Fruit fly (Drosophila melanogaster) whole organism, embryonic: ENCODE results near the gene CG8641.

Experiments
- Ada2b ChIP-seq: fragments of 200-800 bp; sonication (Bioruptor generic); IDR thresholded peaks from 2 replicates; pipeline ENCODE4 v1.3.6; 2022; ENCODE audit warnings: missing biosample characterization, missing genetic modification characterization
- Antp ChIP-seq: fragments of 200-800 bp; sonication (Bioruptor generic); optimal IDR thresholded peaks from 3 replicates; lab custom pipeline; 2016; ENCODE audit warnings: missing biosample characterization, missing genetic modification characterization
- Atf6 ChIP-seq: fragments of 200-800 bp; sonication (Bioruptor generic); IDR thresholded peaks from 2 replicates; pipeline ENCODE4 v1.3.6; 2022; ENCODE audit warnings: missing biosample characterization, missing genetic modification characterization
- Bdp1 ChIP-seq: fragments of 200-800 bp; sonication (Bioruptor generic); optimal IDR thresholded peaks from 3 replicates; lab custom pipeline; 2016; ENCODE audit warnings: missing biosample characterization, missing genetic modification characterization
- CG10431 ChIP-seq: fragments of 200-800 bp; sonication (Bioruptor generic); optimal IDR thresholded peaks from 3 replicates; lab custom pipeline; 2018; ENCODE audit warnings: missing biosample characterization, mild to moderate bottlenecking, missing genetic modification characterization
- CG10654 ChIP-seq: fragments of 200-800 bp; sonication (Bioruptor generic); optimal IDR thresholded peaks from 2 replicates; lab custom pipeline; 2016; ENCODE audit warnings: missing biosample characterization, missing genetic modification characterization
- CG11456 ChIP-seq: fragments of 200-800 bp; sonication (Bioruptor generic); IDR thresholded peaks from 3 replicates; pipeline ENCODE4 v1.3.6; 2022; ENCODE audit warnings: missing biosample characterization, missing genetic modification characterization
- CG14014 ChIP-seq: fragments of 200-800 bp; sonication (Bioruptor generic); IDR thresholded peaks from 2 replicates; pipeline ENCODE4 v1.3.6; 2022; ENCODE audit warnings: missing biosample characterization, missing genetic modification characterization
- CG17361 ChIP-seq: fragments of 200-800 bp; sonication (Bioruptor generic); IDR thresholded peaks from 3 replicates; pipeline ENCODE4 v1.3.6; 2022; ENCODE audit warnings: missing biosample characterization, missing genetic modification characterization
- CG17385 ChIP-seq: fragments of 200-800 bp; sonication (Bioruptor generic); optimal IDR thresholded peaks from 3 replicates; lab custom pipeline; 2018; ENCODE audit warnings: missing biosample characterization, mild to moderate bottlenecking, missing genetic modification characterization
- CG18619 ChIP-seq: fragments of 200-800 bp; sonication (Bioruptor generic); optimal IDR thresholded peaks from 3 replicates; lab custom pipeline; 2017; ENCODE audit warnings: missing biosample characterization, mild to moderate bottlenecking, missing genetic modification characterization
- CG2678 ChIP-seq: fragments of 200-800 bp; sonication (Bioruptor generic); optimal IDR thresholded peaks from 3 replicates; lab custom pipeline; 2019; ENCODE audit warnings: missing biosample characterization, mild to moderate bottlenecking, missing genetic modification characterization, moderate library complexity
- CG3065 ChIP-seq: fragments of 200-800 bp; sonication (Bioruptor generic); optimal IDR thresholded peaks from 2 replicates; lab custom pipeline; 2016; ENCODE audit warnings: missing biosample characterization, missing genetic modification characterization
- CG33213 ChIP-seq: fragments of 200-800 bp; sonication (Bioruptor generic); optimal IDR thresholded peaks from 3 replicates; lab custom pipeline; 2016; ENCODE audit warnings: missing biosample characterization, missing genetic modification characterization
- CG4820 ChIP-seq: fragments of 200-800 bp; sonication (Bioruptor generic); optimal IDR thresholded peaks from 3 replicates; lab custom pipeline; 2016; ENCODE audit warnings: missing biosample characterization, missing genetic modification characterization
- CG6254 ChIP-seq: fragments of 200-800 bp; sonication (Bioruptor generic); optimal IDR thresholded peaks from 3 replicates; lab custom pipeline; 2017; ENCODE audit warnings: mild to moderate bottlenecking, missing biosample characterization, missing genetic modification reagents, missing genetic modification characterization
- CG7556 ChIP-seq: fragments of 200-800 bp; sonication (Bioruptor generic); optimal IDR thresholded peaks from 2 replicates; lab custom pipeline; 2017; ENCODE audit warnings: missing biosample characterization, mild to moderate bottlenecking, missing genetic modification characterization
- CG7786 ChIP-seq: fragments of 200-800 bp; sonication (Bioruptor generic); optimal IDR thresholded peaks from 2 replicates; lab custom pipeline; 2016; ENCODE audit warnings: missing biosample characterization, missing genetic modification characterization
- CG7963 ChIP-seq: fragments of 200-800 bp; sonication (Bioruptor generic); IDR thresholded peaks from 3 replicates; pipeline ENCODE4 v1.3.6; 2022; ENCODE audit warnings: missing biosample characterization, missing genetic modification characterization; ENCODE audit not compliant: partially characterized antibody
- CG9797 ChIP-seq: fragments of 200-800 bp; sonication (Bioruptor generic); optimal IDR thresholded peaks from 3 replicates; lab custom pipeline; 2018; ENCODE audit warnings: missing biosample characterization, mild to moderate bottlenecking, missing genetic modification characterization
- D ChIP-seq, 2 experiments: fragments of 200-800 bp in 1 of 2; fragments of >200 bp in 1 of 2; sonication (Bioruptor generic) in 1 of 2; optimal IDR thresholded peaks; 2 replicates in 1 of 2; 3 replicates in 1 of 2; lab custom pipeline; 2017; ENCODE audit warnings: mild to moderate bottlenecking in 1 of 2, missing biosample characterization in 1 of 2, missing genetic modification characterization in 1 of 2, missing genetic modification reagents in 1 of 2
- Dfd ChIP-seq, 2 experiments: fragments of >200 bp; optimal IDR thresholded peaks; 2 replicates each; lab custom pipeline; 2017; ENCODE audit warnings: missing biosample characterization in 2 of 2, missing genetic modification characterization in 2 of 2
- Dip2 ChIP-seq: fragments of 200-800 bp; sonication (Bioruptor generic); IDR thresholded peaks from 2 replicates; pipeline ENCODE4 v1.3.6; 2022; ENCODE audit warnings: missing biosample characterization, missing genetic modification characterization
- Dll ChIP-seq: fragments of 200-800 bp; sonication (Bioruptor generic); IDR thresholded peaks from 4 replicates; pipeline ENCODE4 v1.3.6; 2022; ENCODE audit warnings: missing biosample characterization, missing genetic modification characterization; ENCODE audit not compliant: partially characterized antibody
- Ets97D ChIP-seq: fragments of 200-800 bp; sonication (Bioruptor generic); optimal IDR thresholded peaks from 3 replicates; lab custom pipeline; 2016; ENCODE audit warnings: missing biosample characterization, missing genetic modification characterization
- Gsc ChIP-seq: fragments of 200-800 bp; sonication (Bioruptor generic); IDR thresholded peaks from 2 replicates; pipeline ENCODE4 v1.3.6; 2022; ENCODE audit warnings: missing biosample characterization, missing genetic modification characterization
- Hr51 ChIP-seq, 2 experiments: fragments of 200-800 bp; sonication (Bioruptor generic); optimal IDR thresholded peaks; 2 replicates in 1 of 2; 3 replicates in 1 of 2; lab custom pipeline; 2016 to 2018; ENCODE audit warnings: missing biosample characterization in 2 of 2, missing genetic modification characterization in 2 of 2, mild to moderate bottlenecking in 1 of 2, moderate library complexity in 1 of 2
- Kr ChIP-seq: fragments of 200-800 bp; sonication (Bioruptor generic); optimal IDR thresholded peaks from 2 replicates; lab custom pipeline; 2017; ENCODE audit warnings: missing biosample characterization, mild to moderate bottlenecking, missing genetic modification characterization
- Med ChIP-seq: fragments of 200-800 bp; sonication (Bioruptor generic); peaks from one replicate; lab custom pipeline; 2016; ENCODE audit warnings: missing biosample characterization, missing genetic modification characterization, mild to moderate bottlenecking, inconsistent platforms, moderate library complexity
- Mrtf ChIP-seq: fragments of 200-800 bp; sonication (Bioruptor generic); IDR thresholded peaks from 3 replicates; pipeline ENCODE4 v1.3.6; 2022; ENCODE audit warnings: missing biosample characterization, missing genetic modification characterization
- Rfx ChIP-seq: fragments of 200-800 bp; sonication (Bioruptor generic); IDR thresholded peaks from 2 replicates; pipeline ENCODE4 v1.3.6; 2022; ENCODE audit warnings: missing biosample characterization, missing genetic modification characterization
- Sry-δ ChIP-seq: fragments of 200-800 bp; sonication (Bioruptor generic); optimal IDR thresholded peaks from 2 replicates; lab custom pipeline; 2016; ENCODE audit warnings: missing biosample characterization, missing genetic modification characterization
- YL-1 ChIP-seq: fragments of 200-800 bp; sonication (Bioruptor generic); optimal IDR thresholded peaks from 3 replicates; lab custom pipeline; 2017; ENCODE audit warnings: missing biosample characterization, mild to moderate bottlenecking, missing genetic modification characterization
- aop ChIP-seq: fragments of 200-800 bp; sonication (Bioruptor generic); IDR thresholded peaks from 2 replicates; pipeline ENCODE4 v1.3.6; 2022; ENCODE audit warnings: missing biosample characterization, missing genetic modification characterization
- ap ChIP-seq: fragments of 200-800 bp; sonication (Bioruptor generic); IDR thresholded peaks from 2 replicates; pipeline ENCODE4 v1.3.6; 2022; ENCODE audit warnings: missing biosample characterization, missing genetic modification characterization
- bcd ChIP-seq: fragments of 200-800 bp; sonication (Bioruptor generic); optimal IDR thresholded peaks from 2 replicates; lab custom pipeline; 2017; ENCODE audit warnings: missing biosample characterization, mild to moderate bottlenecking, missing genetic modification characterization
- danr ChIP-seq: fragments of 200-800 bp; sonication (Bioruptor generic); IDR thresholded peaks from 2 replicates; pipeline ENCODE4 v1.3.6; 2022; ENCODE audit warnings: missing biosample characterization, missing genetic modification characterization
- ham ChIP-seq: fragments of 200-800 bp; sonication (Bioruptor generic); IDR thresholded peaks from 2 replicates; pipeline ENCODE4 v1.3.6; 2022; ENCODE audit warnings: missing biosample characterization, missing genetic modification characterization
- hb ChIP-seq: fragments of 200-800 bp; sonication (Bioruptor generic); IDR thresholded peaks from 3 replicates; pipeline ENCODE4 v1.3.6; 2022; ENCODE audit warnings: missing biosample characterization, missing genetic modification characterization; ENCODE audit not compliant: partially characterized antibody
- her ChIP-seq: fragments of 200-800 bp; sonication (Bioruptor generic); optimal IDR thresholded peaks from 2 replicates; lab custom pipeline; 2016; ENCODE audit warnings: missing biosample characterization, missing genetic modification characterization
- klu ChIP-seq: fragments of 200-800 bp; sonication (Bioruptor generic); IDR thresholded peaks from 2 replicates; pipeline ENCODE4 v1.3.6; 2022; ENCODE audit warnings: missing biosample characterization, missing genetic modification characterization
- lilli ChIP-seq: fragments of 200-800 bp; sonication (Bioruptor generic); optimal IDR thresholded peaks from 3 replicates; lab custom pipeline; 2016; ENCODE audit warnings: missing biosample characterization, missing genetic modification characterization
- nerfin-2 ChIP-seq: fragments of 200-800 bp; sonication (Bioruptor generic); IDR thresholded peaks from 2 replicates; pipeline ENCODE4 v1.3.6; 2022; ENCODE audit warnings: missing biosample characterization, missing genetic modification characterization; ENCODE audit not compliant: partially characterized antibody
- oc ChIP-seq: fragments of 200-800 bp; sonication (Bioruptor generic); optimal IDR thresholded peaks from 2 replicates; lab custom pipeline; 2018; ENCODE audit warnings: missing biosample characterization, mild to moderate bottlenecking, missing genetic modification characterization, moderate library complexity
- otp ChIP-seq: fragments of 200-800 bp; sonication (Bioruptor generic); IDR thresholded peaks from 3 replicates; pipeline ENCODE4, ENCODE4 v1.3.6; 2022; ENCODE audit warnings: missing biosample characterization, missing genetic modification characterization
- pros ChIP-seq: fragments of 200-800 bp; sonication (Bioruptor generic); optimal IDR thresholded peaks from 3 replicates; lab custom pipeline; 2019; ENCODE audit warnings: missing biosample characterization, mild to moderate bottlenecking, missing genetic modification characterization, moderate library complexity
- pzg ChIP-seq: fragments of 200-800 bp; sonication (Bioruptor generic); optimal IDR thresholded peaks from 3 replicates; lab custom pipeline; 2018; ENCODE audit warnings: missing biosample characterization, mild to moderate bottlenecking, missing genetic modification characterization, moderate library complexity
- ranshi ChIP-seq: fragments of 200-800 bp; sonication (Bioruptor generic); IDR thresholded peaks from 2 replicates; pipeline ENCODE4 v1.3.6; 2022; ENCODE audit warnings: missing biosample characterization, missing genetic modification characterization
- sob ChIP-seq: fragments of 200-800 bp; sonication (Bioruptor generic); IDR thresholded peaks from 2 replicates; pipeline ENCODE4 v1.3.6; 2022; ENCODE audit warnings: missing biosample characterization, missing genetic modification characterization
- sqz ChIP-seq: fragments of 200-800 bp; sonication (Bioruptor generic); optimal IDR thresholded peaks from 3 replicates; lab custom pipeline; 2018; ENCODE audit warnings: missing biosample characterization, mild to moderate bottlenecking, missing genetic modification characterization

The CG8641 gene

DNA sequence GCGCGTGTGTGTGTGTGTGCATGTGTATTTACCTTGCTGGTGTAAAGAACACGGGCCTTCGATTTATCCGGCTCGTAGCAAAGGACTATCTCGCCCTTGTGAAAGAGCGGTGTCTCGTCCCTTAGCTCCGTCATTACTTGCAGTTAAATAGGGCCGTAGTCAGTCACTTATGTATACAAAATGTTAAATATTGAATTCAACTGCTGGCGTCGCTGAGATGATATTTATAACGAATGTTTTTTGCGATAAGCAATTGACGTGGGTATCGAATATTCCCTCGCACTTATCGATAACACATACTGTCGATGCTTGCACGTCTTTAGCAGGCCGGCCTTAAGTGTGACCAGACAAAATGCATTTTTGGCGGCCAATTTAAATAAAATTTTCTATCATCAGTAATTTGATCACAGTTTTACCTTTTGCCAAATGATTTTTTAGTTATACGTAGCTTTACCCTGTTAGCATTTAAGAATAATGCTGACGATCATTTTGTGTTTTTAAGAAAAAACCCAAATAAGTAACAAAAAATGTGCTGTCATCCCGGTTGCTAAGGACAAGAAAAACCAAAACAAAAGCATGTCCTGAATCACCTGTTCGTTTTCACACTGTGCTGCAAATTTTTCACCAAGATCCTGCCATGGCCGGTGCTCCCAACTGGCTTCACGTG, 48.2 kb upstream of the CG8641 start, which contains the start of the genes msl-3 and BBS1 (continued):
- TF ChIP-seq bcd (GFP tag; lab: Kevin White, UChicago) (no peak), CG7963 (GFP tag; lab: Robert Waterston, UW) (peak; percentile 64), D (optimal IDR thresholded peaks at IDR 0.05; lab: Kevin White, UChicago) (no peak), D (GFP tag; optimal IDR thresholded peaks at IDR 0.05; lab: Kevin White, UChicago) (no peak), ap (GFP tag; lab: Robert Waterston, UW) (no peak), Dfd (GFP tag; optimal IDR thresholded peaks at IDR 0.05; lab: Kevin White, UChicago) (no peak), CG3065 (GFP tag; lab: Kevin White, UChicago) (no peak), her (no peak), aop (GFP tag; lab: Robert Waterston, UW) (no peak), CG10431 (GFP tag; lab: Kevin White, UChicago) (no peak), Rfx (0 out of 2 replicates have a peak, but pooled peaks have one; percentile 4), Dip2 (GFP tag; lab: Robert Waterston, UW) (no peak), danr (GFP tag; lab: Robert Waterston, UW) (no peak), Dll (peak; percentile 79), pros (GFP tag; lab: Kevin White, UChicago) (no peak), klu (GFP tag; lab: Robert Waterston, UW) (no peak), Atf6 (GFP tag; lab: Robert Waterston, UW) (no peak), CG33213 (GFP tag; lab: Kevin White, UChicago) (peak; percentile 40), Gsc (GFP tag; lab: Robert Waterston, UW) (no peak), sob (GFP tag; lab: Robert Waterston, UW) (peak; percentile 33; the same call in 1 of the 2 replicates), CG7556 (GFP tag; lab: Kevin White, UChicago) (no peak), CG11456 (GFP tag; lab: Robert Waterston, UW) (no peak), CG2678 (tag; lab: Kevin White, UChicago) (no peak), CG17385 (GFP tag; lab: Kevin White, UChicago) (no peak), Bdp1 (GFP tag; lab: Kevin White, UChicago) (no peak), hb (GFP tag; lab: Robert Waterston, UW) (0 out of 3 replicates have a peak, but pooled peaks have one; percentile 61), Mrtf (no peak), YL-1 (GFP tag; lab: Kevin White, UChicago) (peak; percentile 86), ham (GFP tag; lab: Robert Waterston, UW) (no peak), CG9797 (GFP tag; lab: Kevin White, UChicago) (peak; percentile 86), Ada2b (GFP tag; lab: Robert Waterston, UW) (no peak), lilli (GFP tag; lab: Kevin White, UChicago) (no peak), Antp (GFP tag; lab: Kevin White, UChicago) (no peak), nerfin-2 (GFP tag; lab: Robert Waterston, UW) (no peak), ranshi (GFP tag; lab: Robert Waterston, UW) (no peak), CG4820 (GFP tag; lab: Kevin White, UChicago) (no peak), oc (no peak), Hr51 (GFP tag; optimal IDR thresholded peaks at IDR 0.05; lab: Kevin White, UChicago) (no peak), otp (GFP tag; lab: Robert Waterston, UW) (no peak), pzg (peak; percentile 86), CG17361 (no peak), Sry-δ (peak; percentile 97), CG7786 (GFP tag; lab: Kevin White, UChicago) (no peak), Kr (no peak), CG14014 (GFP tag; lab: Robert Waterston, UW) (no peak), CG10654 (GFP tag; lab: Kevin White, UChicago) (no peak), Ets97D (GFP tag; lab: Kevin White, UChicago) (peak; percentile 23), Med (GFP tag; lab: Kevin White, UChicago) (peak; percentile 80), CG6254 (GFP tag; lab: Kevin White, UChicago) (no peak), CG18619 (GFP tag; lab: Kevin White, UChicago) (no peak), sqz (no peak)
